Fruit fly (Drosophila melanogaster): ENCODE data around the gene CG18641.

DNA sequence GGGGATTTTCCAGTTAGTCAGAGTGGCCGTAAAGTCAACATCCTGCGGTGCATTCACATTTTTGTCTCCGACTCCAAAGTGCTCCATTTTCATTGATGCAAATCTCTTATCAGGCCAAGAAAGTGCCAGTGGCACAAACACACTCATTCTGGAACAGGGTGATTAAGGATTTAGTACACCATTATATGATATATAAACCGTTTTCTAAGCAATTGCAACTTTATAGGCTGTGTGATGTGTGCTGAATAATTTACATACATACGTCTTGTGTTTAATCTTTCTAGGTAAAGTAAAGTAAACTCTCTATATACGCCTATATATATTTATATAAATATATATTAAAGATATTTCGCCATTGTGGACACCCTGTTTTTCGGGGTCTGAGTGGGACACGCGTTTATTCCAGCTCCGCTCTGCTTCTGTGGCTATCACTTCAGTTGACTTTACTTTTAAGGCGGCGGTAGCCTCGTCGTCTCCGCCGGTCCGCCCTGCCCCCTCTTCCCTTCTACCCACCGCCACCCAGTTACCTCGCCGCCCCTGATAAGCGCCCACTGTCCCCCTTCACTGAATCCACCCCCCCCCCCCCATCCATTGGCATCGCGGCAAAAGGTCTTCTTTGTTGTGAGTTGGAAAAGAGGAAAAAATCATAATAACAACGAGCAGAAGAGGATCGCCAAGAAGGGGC, 17.8 kb upstream of the CG18641 start:
- TF ChIP-seq OdsH (GFP tag; optimal IDR thresholded peaks at IDR 0.05) (peak; percentile 77), CG11294 (GFP tag; IDR thresholded peaks at IDR 0.05) (peak; percentile 50), CG8119 (GFP tag; IDR thresholded peaks at IDR 0.05) (peak; percentile 80), CG4318 (GFP tag; optimal IDR thresholded peaks at IDR 0.05) (no peak), fkh (GFP tag; optimal IDR thresholded peaks at IDR 0.05) (no peak)
